Fruit fly (Drosophila melanogaster) whole organism, embryonic: ENCODE measurements around the gene ash1.

ENCODE experiments used
- B-H2 ChIP-seq: fragments of 200-800 bp; sonication (Bioruptor generic); optimal IDR thresholded peaks from 2 replicates; lab custom pipeline; 2018; ENCODE audit warnings: missing biosample characterization, mild to moderate bottlenecking, missing genetic modification characterization
- Blimp-1 ChIP-seq: fragments of 200-800 bp; sonication (Bioruptor generic); optimal IDR thresholded peaks from 3 replicates; lab custom pipeline; 2018; ENCODE audit warnings: missing biosample characterization, missing genetic modification characterization, mild to moderate bottlenecking, moderate library complexity, missing genetic modification reagents
- BtbVII ChIP-seq: fragments of 200-800 bp; sonication (Bioruptor generic); optimal IDR thresholded peaks from 3 replicates; lab custom pipeline; 2017; ENCODE audit warnings: missing biosample characterization, mild to moderate bottlenecking, missing genetic modification characterization
- CG10321 ChIP-seq: fragments of 200-800 bp; sonication (Bioruptor generic); IDR thresholded peaks from 2 replicates; pipeline ENCODE4 v1.3.6; 2022; ENCODE audit warnings: missing biosample characterization, missing genetic modification characterization
- CG12391 ChIP-seq: fragments of 200-800 bp; sonication (Bioruptor generic); optimal IDR thresholded peaks from 3 replicates; lab custom pipeline; 2018; ENCODE audit warnings: missing biosample characterization, mild to moderate bottlenecking, missing genetic modification characterization, moderate library complexity
- CG13424 ChIP-seq: fragments of 200-800 bp; sonication (Bioruptor generic); optimal IDR thresholded peaks from 2 replicates; lab custom pipeline; 2019; ENCODE audit warnings: missing biosample characterization, mild to moderate bottlenecking, missing genetic modification characterization, moderate library complexity
- CG1603 ChIP-seq: fragments of 200-800 bp; sonication (Bioruptor generic); optimal IDR thresholded peaks from 2 replicates; lab custom pipeline; 2019; ENCODE audit warnings: missing biosample characterization, mild to moderate bottlenecking, missing genetic modification characterization, moderate library complexity
- CG17361 ChIP-seq: fragments of 200-800 bp; sonication (Bioruptor generic); IDR thresholded peaks from 3 replicates; pipeline ENCODE4 v1.3.6; 2022; ENCODE audit warnings: missing biosample characterization, missing genetic modification characterization
- CG17829 ChIP-seq: fragments of 200-800 bp; optimal IDR thresholded peaks from 2 replicates; lab custom pipeline; 2019; ENCODE audit warnings: missing biosample characterization, mild to moderate bottlenecking, missing genetic modification characterization, moderate library complexity
- CG18599 ChIP-seq: fragments of 200-800 bp; sonication (Bioruptor generic); optimal IDR thresholded peaks from 3 replicates; lab custom pipeline; 2017; ENCODE audit warnings: missing biosample characterization, missing genetic modification characterization, mild to moderate bottlenecking, moderate library complexity, missing genetic modification reagents
- CG31441 ChIP-seq: fragments of 200-800 bp; sonication (Bioruptor generic); IDR thresholded peaks from 2 replicates; pipeline ENCODE4 v1.3.6; 2022; ENCODE audit warnings: missing biosample characterization, missing genetic modification characterization
- CG42726 ChIP-seq: fragments of 200-800 bp; sonication (Bioruptor generic); IDR thresholded peaks from 2 replicates; pipeline ENCODE4 v1.3.6; 2022; ENCODE audit warnings: missing biosample characterization, missing genetic modification characterization; ENCODE audit not compliant: partially characterized antibody
- CG8924 ChIP-seq: fragments of 200-800 bp; optimal IDR thresholded peaks from 3 replicates; lab custom pipeline; 2019; ENCODE audit warnings: missing biosample characterization, mild to moderate bottlenecking, missing genetic modification characterization, moderate library complexity
- CoRest ChIP-seq: fragments of 200-800 bp; sonication (Bioruptor generic); optimal IDR thresholded peaks from 3 replicates; lab custom pipeline; 2018; ENCODE audit warnings: missing biosample characterization, mild to moderate bottlenecking, missing genetic modification characterization, moderate library complexity
- D ChIP-seq, 2 experiments: fragments of 200-800 bp in 1 of 2; fragments of >200 bp in 1 of 2; sonication (Bioruptor generic) in 1 of 2; optimal IDR thresholded peaks; 2 replicates in 1 of 2; 3 replicates in 1 of 2; lab custom pipeline; 2017; ENCODE audit warnings: mild to moderate bottlenecking in 1 of 2, missing biosample characterization in 1 of 2, missing genetic modification characterization in 1 of 2, missing genetic modification reagents in 1 of 2
- D19A ChIP-seq: fragments of 200-800 bp; optimal IDR thresholded peaks from 3 replicates; lab custom pipeline; 2019; ENCODE audit warnings: missing biosample characterization, mild to moderate bottlenecking, missing genetic modification characterization, moderate library complexity
- Dad ChIP-seq: fragments of 200-800 bp; sonication (Bioruptor generic); optimal IDR thresholded peaks from 3 replicates; lab custom pipeline; 2016; ENCODE audit warnings: missing biosample characterization, missing genetic modification characterization
- Dp ChIP-seq: fragments of 200-800 bp; sonication (Bioruptor generic); optimal IDR thresholded peaks from 2 replicates; lab custom pipeline; 2018; ENCODE audit warnings: missing biosample characterization, mild to moderate bottlenecking, missing genetic modification characterization, moderate library complexity
- Fer1 ChIP-seq: fragments of 200-800 bp; sonication (Bioruptor generic); optimal IDR thresholded peaks from 2 replicates; lab custom pipeline; 2017; ENCODE audit warnings: missing biosample characterization, mild to moderate bottlenecking, missing genetic modification characterization
- Myb ChIP-seq: fragments of 200-800 bp; sonication (Bioruptor generic); optimal IDR thresholded peaks from 2 replicates; lab custom pipeline; 2016; ENCODE audit warnings: missing biosample characterization, missing genetic modification characterization
- Oli ChIP-seq: fragments of 200-800 bp; sonication (Bioruptor generic); optimal IDR thresholded peaks from 2 replicates; lab custom pipeline; 2018; ENCODE audit warnings: missing biosample characterization, mild to moderate bottlenecking, missing genetic modification characterization, moderate library complexity
- Usf ChIP-seq: fragments of 200-800 bp; sonication (Bioruptor generic); optimal IDR thresholded peaks from 2 replicates; lab custom pipeline; 2017; ENCODE audit warnings: missing genotype, missing biosample characterization, missing genetic modification characterization
- ase ChIP-seq: fragments of 200-800 bp; sonication (Bioruptor generic); IDR thresholded peaks from 3 replicates; pipeline ENCODE4 v1.3.6; 2022; ENCODE audit warnings: missing biosample characterization, missing genetic modification characterization
- bab2 ChIP-seq: fragments of 200-800 bp; sonication (Bioruptor generic); optimal IDR thresholded peaks from 2 replicates; lab custom pipeline; 2016; ENCODE audit warnings: missing biosample characterization, missing genetic modification characterization
- croc ChIP-seq: fragments of 200-800 bp; sonication (Bioruptor generic); conservative IDR thresholded peaks from 3 replicates; pipeline ENCODE4 v1.3.6; 2022; ENCODE audit warnings: missing biosample characterization, missing genetic modification characterization
- crol ChIP-seq: fragments of 200-800 bp; sonication (Bioruptor generic); IDR thresholded peaks from 2 replicates; pipeline ENCODE4 v1.3.6; 2022; ENCODE audit warnings: missing biosample characterization, missing genetic modification characterization
- dmrt11E ChIP-seq: fragments of 200-800 bp; sonication (Bioruptor generic); optimal IDR thresholded peaks from 3 replicates; lab custom pipeline; 2018; ENCODE audit warnings: missing biosample characterization, mild to moderate bottlenecking, missing genetic modification characterization, moderate library complexity
- dmrt99B ChIP-seq: fragments of 200-800 bp; sonication (Bioruptor generic); optimal IDR thresholded peaks from 2 replicates; lab custom pipeline; 2018; ENCODE audit warnings: missing biosample characterization, mild to moderate bottlenecking, missing genetic modification characterization, moderate library complexity
- fd3F ChIP-seq: fragments of 200-800 bp; sonication (Bioruptor generic); optimal IDR thresholded peaks from 2 replicates; lab custom pipeline; 2018; ENCODE audit warnings: missing biosample characterization, mild to moderate bottlenecking, missing genetic modification characterization, moderate library complexity
- fd96Cb ChIP-seq: fragments of 200-800 bp; sonication (Bioruptor generic); optimal IDR thresholded peaks from 2 replicates; lab custom pipeline; 2018; ENCODE audit warnings: missing biosample characterization, mild to moderate bottlenecking, missing genetic modification characterization, moderate library complexity
- gsb-n ChIP-seq: fragments of 200-800 bp; sonication (Bioruptor generic); optimal IDR thresholded peaks from 3 replicates; lab custom pipeline; 2018; ENCODE audit warnings: missing biosample characterization, mild to moderate bottlenecking, missing genetic modification characterization
- gt ChIP-seq: fragments of 200-800 bp; sonication (Bioruptor generic); IDR thresholded peaks from 2 replicates; pipeline ENCODE4 v1.3.6; 2022; ENCODE audit warnings: missing biosample characterization, missing genetic modification characterization
- ind ChIP-seq: fragments of 200-800 bp; sonication (Bioruptor generic); optimal IDR thresholded peaks from 3 replicates; lab custom pipeline; 2016; ENCODE audit warnings: missing biosample characterization, missing genetic modification characterization
- lbe ChIP-seq: fragments of 200-800 bp; sonication (Bioruptor generic); optimal IDR thresholded peaks from 2 replicates; lab custom pipeline; 2016; ENCODE audit warnings: missing biosample characterization, mild to moderate bottlenecking, missing genetic modification characterization
- lilli ChIP-seq: fragments of 200-800 bp; sonication (Bioruptor generic); optimal IDR thresholded peaks from 3 replicates; lab custom pipeline; 2016; ENCODE audit warnings: missing biosample characterization, missing genetic modification characterization
- nerfin-1 ChIP-seq: fragments of 200-800 bp; sonication (Bioruptor generic); optimal IDR thresholded peaks from 3 replicates; lab custom pipeline; 2019; ENCODE audit warnings: missing biosample characterization, mild to moderate bottlenecking, missing genetic modification characterization, moderate library complexity
- nmo ChIP-seq: fragments of 200-800 bp; sonication (Bioruptor generic); optimal IDR thresholded peaks from 2 replicates; lab custom pipeline; 2018; ENCODE audit warnings: missing biosample characterization, mild to moderate bottlenecking, missing genetic modification characterization, moderate library complexity
- nom ChIP-seq: fragments of 200-800 bp; sonication (Bioruptor generic); optimal IDR thresholded peaks from 2 replicates; lab custom pipeline; 2017; ENCODE audit warnings: missing biosample characterization, missing genetic modification characterization, mild to moderate bottlenecking, moderate library complexity, missing genetic modification reagents
- odd ChIP-seq: fragments of 200-800 bp; sonication (Bioruptor generic); optimal IDR thresholded peaks from 2 replicates; lab custom pipeline; 2017; ENCODE audit warnings: missing biosample characterization, mild to moderate bottlenecking, missing genetic modification characterization
- repo ChIP-seq: fragments of 200-800 bp; sonication (Bioruptor generic); optimal IDR thresholded peaks from 2 replicates; lab custom pipeline; 2016; ENCODE audit warnings: missing biosample characterization, missing genetic modification characterization
- sc ChIP-seq, 3 experiments: fragments of >200 bp in 2 of 3; fragments of 200-800 bp in 1 of 3; sonication (Bioruptor generic) in 1 of 3; optimal IDR thresholded peaks; 2 replicates in 2 of 3; 3 replicates in 1 of 3; lab custom pipeline; 2017; ENCODE audit warnings: mild to moderate bottlenecking in 1 of 3, missing biosample characterization in 1 of 3, missing genetic modification characterization in 1 of 3, missing genetic modification reagents in 1 of 3
- scrt ChIP-seq: fragments of 200-800 bp; sonication (Bioruptor generic); optimal IDR thresholded peaks from 2 replicates; lab custom pipeline; 2018; ENCODE audit warnings: missing biosample characterization, mild to moderate bottlenecking, missing genetic modification characterization, moderate library complexity
- sens-2 ChIP-seq: fragments of 200-800 bp; sonication (Bioruptor generic); IDR thresholded peaks from 2 replicates; pipeline ENCODE4 v1.3.6; 2022; ENCODE audit warnings: missing biosample characterization, missing genetic modification characterization
- sna ChIP-seq: fragments of 200-800 bp; sonication (Bioruptor generic); IDR thresholded peaks from 2 replicates; pipeline ENCODE4 v1.3.6; 2022; ENCODE audit warnings: missing biosample characterization, missing genetic modification characterization; ENCODE audit not compliant: partially characterized antibody
- vfl ChIP-seq: fragments of 200-800 bp; sonication (Bioruptor generic); optimal IDR thresholded peaks from 2 replicates; lab custom pipeline; 2016; ENCODE audit warnings: missing biosample characterization, missing genetic modification characterization
- wdn ChIP-seq: fragments of 200-800 bp; sonication (Bioruptor generic); IDR thresholded peaks from 2 replicates; pipeline ENCODE4 v1.3.6; 2022; ENCODE audit warnings: missing biosample characterization, missing genetic modification characterization
- zen ChIP-seq: fragments of 200-800 bp; sonication (Bioruptor generic); optimal IDR thresholded peaks from 3 replicates; lab custom pipeline; 2018; ENCODE audit warnings: missing biosample characterization, mild to moderate bottlenecking, missing genetic modification characterization, moderate library complexity

ash1 gene

DNA sequence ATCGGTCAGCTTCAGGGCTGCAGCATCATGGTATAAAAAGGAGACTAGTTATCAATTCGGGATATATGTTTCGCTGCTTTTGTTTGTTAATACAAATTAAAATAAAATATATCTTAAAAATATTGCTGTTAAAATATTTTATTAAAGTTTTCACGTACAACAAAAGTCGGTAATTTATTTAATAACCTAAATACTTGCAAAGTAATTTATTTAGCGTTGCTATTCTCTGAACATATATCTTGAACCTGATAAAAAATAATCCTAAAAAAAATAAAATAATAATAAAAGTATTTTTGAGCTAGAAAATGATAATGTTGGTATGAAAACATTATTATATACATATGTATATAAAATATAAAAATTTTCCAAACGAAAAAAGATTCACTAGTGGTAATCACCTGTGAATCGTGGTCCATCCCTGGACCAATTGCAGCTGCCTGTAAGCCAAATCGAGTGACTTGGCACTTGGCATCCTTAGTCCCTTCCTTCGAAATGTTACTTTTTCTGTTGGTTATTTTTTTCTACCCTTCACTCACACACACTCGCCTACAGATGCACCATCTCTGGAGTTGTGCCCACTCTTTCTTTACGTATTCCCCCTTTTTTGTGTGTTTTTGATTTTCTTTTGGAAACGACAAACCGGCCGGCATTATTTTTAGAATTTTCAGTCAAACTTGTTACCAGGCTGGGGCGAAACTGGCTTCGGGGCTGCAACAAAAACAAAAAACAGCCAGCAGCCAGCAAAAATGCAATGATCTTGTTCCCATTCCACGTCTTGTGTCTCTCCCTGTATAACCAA is 41.2 kb downstream of the ash1 start (continued):
- TF ChIP-seq CG8924 (tag; lab: Kevin White, UChicago) = peak; percentile 51
- TF ChIP-seq CG12391 (tag; lab: Kevin White, UChicago) = peak; percentile 58
- peak; percentile 66 for TF ChIP-seq CG31441 (GFP tag; lab: Robert Waterston, UW)
- TF ChIP-seq CG17361 (GFP tag; lab: Robert Waterston, UW) = peak; percentile 77
- TF ChIP-seq bab2 = no peak
- TF ChIP-seq D (optimal IDR thresholded peaks at IDR 0.05; lab: Kevin White, UChicago) = no peak
- peak; percentile 19 for TF ChIP-seq D (GFP tag; optimal IDR thresholded peaks at IDR 0.05; lab: Kevin White, UChicago)
- no peak for TF ChIP-seq Dad
- no peak for TF ChIP-seq ind (GFP tag; lab: Kevin White, UChicago)
- TF ChIP-seq Usf (GFP tag; lab: Kevin White, UChicago) = no peak
- TF ChIP-seq wdn (GFP tag; lab: Robert Waterston, UW) = no peak
- TF ChIP-seq CG13424 (tag; lab: Kevin White, UChicago) = peak; percentile 11
- TF ChIP-seq lilli (GFP tag; lab: Kevin White, UChicago) = no peak
- no peak for TF ChIP-seq ase (GFP tag; lab: Robert Waterston, UW)
- no peak for TF ChIP-seq repo (GFP tag; lab: Kevin White, UChicago)
- no peak for TF ChIP-seq scrt (GFP tag; lab: Kevin White, UChicago)
- TF ChIP-seq lbe (GFP tag; lab: Kevin White, UChicago) = peak; percentile 43
- no peak for TF ChIP-seq gt (GFP tag; lab: Robert Waterston, UW)
- no peak for TF ChIP-seq CG18599 (GFP tag; lab: Kevin White, UChicago)
- TF ChIP-seq Blimp-1 (GFP tag; lab: Kevin White, UChicago) = no peak
- TF ChIP-seq fd3F (GFP tag; lab: Kevin White, UChicago) = no peak
- TF ChIP-seq sens-2 (GFP tag; lab: Robert Waterston, UW) = no peak
- no peak for TF ChIP-seq dmrt99B (tag; lab: Kevin White, UChicago)
- peak; percentile 38 for TF ChIP-seq D19A (tag; lab: Kevin White, UChicago)
- peak; percentile 71 for TF ChIP-seq nom (GFP tag; lab: Kevin White, UChicago)
- peak; percentile 88 for TF ChIP-seq dmrt11E
- TF ChIP-seq nerfin-1 (tag; lab: Kevin White, UChicago) = no peak
- no peak for TF ChIP-seq B-H2 (GFP tag; lab: Kevin White, UChicago)
- no peak for TF ChIP-seq crol (GFP tag; lab: Robert Waterston, UW)
- TF ChIP-seq odd (GFP tag; lab: Kevin White, UChicago) = no peak
- peak; percentile 50 for TF ChIP-seq CoRest (tag; lab: Kevin White, UChicago)
- no peak for TF ChIP-seq Dp (GFP tag; lab: Kevin White, UChicago)
- TF ChIP-seq zen = peak; percentile 53
- no peak for TF ChIP-seq CG42726 (GFP tag; lab: Robert Waterston, UW)
- no peak for TF ChIP-seq CG1603 (tag; lab: Kevin White, UChicago)
- TF ChIP-seq gsb-n (tag; lab: Kevin White, UChicago) = peak; percentile 58
- TF ChIP-seq BtbVII = no peak
- TF ChIP-seq croc = no peak
- TF ChIP-seq sc (optimal IDR thresholded peaks at IDR 0.05; lab: Kevin White, UChicago) = no peak
- TF ChIP-seq sc (GFP tag; optimal IDR thresholded peaks at IDR 0.05; lab: Kevin White, UChicago) = peak; percentile 45
- TF ChIP-seq Fer1 = no peak
- peak; percentile 25 for TF ChIP-seq fd96Cb (tag; lab: Kevin White, UChicago)
- TF ChIP-seq Oli (tag; lab: Kevin White, UChicago) = peak; percentile 16
- TF ChIP-seq Myb = no peak
- TF ChIP-seq vfl (GFP tag; lab: Kevin White, UChicago) = no peak
- no peak for TF ChIP-seq sna (GFP tag; lab: Robert Waterston, UW)
- TF ChIP-seq nmo = peak; percentile 15
- TF ChIP-seq CG17829 = peak; percentile 64
- no peak for TF ChIP-seq CG10321 (GFP tag; lab: Robert Waterston, UW)
